Worm (Caenorhabditis elegans) whole organism, young adult: ENCODE measurements around the gene Y47D7A.6.

ENCODE experiments used
- B0019.2 ChIP-seq: fragments of 200-800 bp; sonication (Bioruptor generic); conservative IDR thresholded peaks from 2 replicates; pipeline ENCODE4 v1.3.6; 2022; ENCODE audit warnings: missing genetic modification reagents, missing genetic modification characterization, missing compliant biosample characterization
- C06A6.2 ChIP-seq: fragments of 200-800 bp; sonication (Bioruptor generic); conservative IDR thresholded peaks from 2 replicates; pipeline ENCODE4 v1.3.6; 2022; ENCODE audit warnings: missing genetic modification characterization, missing compliant biosample characterization
- F23B12.7 ChIP-seq: sonication (generic microtip); optimal IDR thresholded peaks from 2 replicates; lab custom pipeline; 2017; ENCODE audit warnings: missing genetic modification characterization, mild to moderate bottlenecking, missing compliant biosample characterization, antibody characterized with exemption, moderate library complexity; ENCODE audit not compliant: insufficient read depth
- F33H1.4 ChIP-seq: fragments of 200-800 bp; sonication (Bioruptor generic); IDR thresholded peaks from 2 replicates; pipeline ENCODE4 v1.3.6; 2022; ENCODE audit warnings: missing genetic modification reagents, missing genetic modification characterization, missing compliant biosample characterization
- F49E8.2 ChIP-seq: sonication (generic microtip); optimal IDR thresholded peaks from 3 replicates; lab custom pipeline; 2017; ENCODE audit warnings: missing genetic modification characterization, mild to moderate bottlenecking, missing compliant biosample characterization, antibody characterized with exemption, moderate library complexity; ENCODE audit not compliant: insufficient read depth
- F52B5.7 ChIP-seq: sonication (generic microtip); optimal IDR thresholded peaks from 2 replicates; lab custom pipeline; 2016; ENCODE audit warnings: mild to moderate bottlenecking, missing genetic modification characterization, missing compliant biosample characterization
- K11D2.4 ChIP-seq: fragments of 200-800 bp; sonication (Bioruptor generic); IDR thresholded peaks from 2 replicates; pipeline ENCODE4 v1.3.6; 2022; ENCODE audit warnings: missing genetic modification reagents, missing genetic modification characterization, missing compliant biosample characterization
- K12H6.12 ChIP-seq: fragments of 200-800 bp; sonication (Bioruptor generic); optimal IDR thresholded peaks from 2 replicates; lab custom pipeline; 2018; ENCODE audit warnings: mild to moderate bottlenecking, missing genetic modification characterization, missing compliant biosample characterization
- Y67H2A.10 ChIP-seq: fragments of 200-800 bp; sonication (Bioruptor generic); conservative IDR thresholded peaks from 2 replicates; pipeline ENCODE4 v1.3.6; 2022; ENCODE audit warnings: missing genetic modification reagents, missing genetic modification characterization, missing compliant biosample characterization
- ZK185.1 ChIP-seq: sonication (generic microtip); optimal IDR thresholded peaks from 2 replicates; lab custom pipeline; 2016; ENCODE audit warnings: mild to moderate bottlenecking, missing genetic modification characterization, missing compliant biosample characterization; ENCODE audit not compliant: poor library complexity, severe bottlenecking
- ama-1 ChIP-seq, 3 experiments: fragments of 150-350 bp in 1 of 3; sonication (generic microtip) in 2 of 3; optimal IDR thresholded peaks; 2 replicates each; lab custom pipeline; 2014 to 2018; ENCODE audit warnings: missing biosample characterization in 2 of 3, missing genetic modification characterization in 2 of 3, missing genetic modification reagents in 2 of 3
- aptf-2 ChIP-seq: fragments of 200-800 bp; sonication (Bioruptor generic); conservative IDR thresholded peaks from 2 replicates; pipeline ENCODE4 v1.3.6; 2022; ENCODE audit warnings: missing genetic modification reagents, missing genetic modification characterization, missing compliant biosample characterization
- aptf-3 ChIP-seq: fragments of 200-800 bp; sonication (Bioruptor generic); IDR thresholded peaks from 2 replicates; pipeline ENCODE4 v1.3.6; 2022; ENCODE audit warnings: missing genetic modification characterization, missing compliant biosample characterization
- atf-7 ChIP-seq: sonication (generic microtip); optimal IDR thresholded peaks from 2 replicates; lab custom pipeline; 2017; ENCODE audit warnings: mild to moderate bottlenecking, missing genetic modification characterization, missing compliant biosample characterization
- attf-6 ChIP-seq: fragments of 200-800 bp; sonication (Bioruptor generic); IDR thresholded peaks from 2 replicates; pipeline ENCODE4 v1.3.6; 2022; ENCODE audit warnings: missing genetic modification reagents, missing genetic modification characterization, missing compliant biosample characterization
- bed-1 ChIP-seq: fragments of 200-800 bp; sonication (Bioruptor generic); IDR thresholded peaks from 2 replicates; pipeline ENCODE4 v1.3.6; 2022; ENCODE audit warnings: missing genetic modification reagents, missing genetic modification characterization, missing compliant biosample characterization
- ccch-3 ChIP-seq: fragments of 200-800 bp; sonication (Bioruptor generic); optimal IDR thresholded peaks from 2 replicates; lab custom pipeline; 2018; ENCODE audit warnings: mild to moderate bottlenecking, missing genetic modification characterization, missing compliant biosample characterization
- cebp-2 ChIP-seq: fragments of 200-800 bp; sonication (Bioruptor generic); IDR thresholded peaks from 2 replicates; pipeline ENCODE4 v1.3.6; 2022; ENCODE audit warnings: missing genetic modification characterization, missing compliant biosample characterization
- ceh-100 ChIP-seq: fragments of 200-800 bp; sonication (Bioruptor generic); IDR thresholded peaks from 2 replicates; pipeline ENCODE4 v1.3.6; 2022; ENCODE audit warnings: missing genetic modification reagents, missing genetic modification characterization, missing compliant biosample characterization
- ceh-40 ChIP-seq: fragments of 200-800 bp; sonication (Bioruptor generic); IDR thresholded peaks from 2 replicates; pipeline ENCODE4 v1.3.6; 2022; ENCODE audit warnings: missing genetic modification characterization, missing compliant biosample characterization
- ceh-91 ChIP-seq: fragments of 200-800 bp; sonication (Bioruptor generic); IDR thresholded peaks from 2 replicates; pipeline ENCODE4 v1.3.6; 2022; ENCODE audit warnings: missing genetic modification reagents, missing genetic modification characterization, missing compliant biosample characterization
- chd-7 ChIP-seq: sonication (generic microtip); optimal IDR thresholded peaks from 2 replicates; lab custom pipeline; 2016; ENCODE audit warnings: mild to moderate bottlenecking, missing genetic modification characterization, moderate library complexity, missing compliant biosample characterization
- die-1 ChIP-seq: sonication (generic microtip); optimal IDR thresholded peaks from 2 replicates; lab custom pipeline; 2016; ENCODE audit warnings: missing genotype, mild to moderate bottlenecking, missing genetic modification characterization, missing compliant biosample characterization
- dox-1 ChIP-seq: fragments of 200-800 bp; sonication (Bioruptor generic); IDR thresholded peaks from 2 replicates; pipeline ENCODE4 v1.3.6; 2022; ENCODE audit warnings: missing genetic modification reagents, missing genetic modification characterization, missing compliant biosample characterization
- dpff-1 ChIP-seq: sonication (generic microtip); optimal IDR thresholded peaks from 2 replicates; lab custom pipeline; 2017; ENCODE audit warnings: mild to moderate bottlenecking, missing genetic modification characterization, missing compliant biosample characterization
- dpl-1 ChIP-seq: fragments of 150-350 bp; optimal IDR thresholded peaks from 2 replicates; lab custom pipeline; 2014; ENCODE audit warnings: missing biosample characterization, missing genetic modification reagents, missing genetic modification characterization
- efl-1 ChIP-seq: fragments of 150-350 bp; optimal IDR thresholded peaks from 2 replicates; lab custom pipeline; 2014; ENCODE audit warnings: missing biosample characterization, missing genetic modification reagents, missing genetic modification characterization
- egl-18 ChIP-seq: fragments of 200-800 bp; sonication (Bioruptor generic); IDR thresholded peaks from 2 replicates; pipeline ENCODE4 v1.3.6; 2022; ENCODE audit warnings: missing genetic modification reagents, missing genetic modification characterization, missing compliant biosample characterization
- egrh-3 ChIP-seq: fragments of 200-800 bp; sonication (Bioruptor generic); IDR thresholded peaks from 2 replicates; pipeline ENCODE4 v1.3.6; 2022; ENCODE audit warnings: missing genetic modification reagents, missing genetic modification characterization, missing compliant biosample characterization
- ekl-4 ChIP-seq: fragments of 200-800 bp; sonication (Bioruptor generic); IDR thresholded peaks from 2 replicates; pipeline ENCODE4 v1.3.6; 2022; ENCODE audit warnings: missing genetic modification reagents, missing genetic modification characterization, missing compliant biosample characterization
- fkh-3 ChIP-seq: sonication (generic microtip); optimal IDR thresholded peaks from 2 replicates; lab custom pipeline; 2016; ENCODE audit warnings: mild to moderate bottlenecking, missing genetic modification characterization, missing compliant biosample characterization
- hmg-1.2 ChIP-seq: fragments of 200-800 bp; sonication (Bioruptor generic); IDR thresholded peaks from 2 replicates; pipeline ENCODE4 v1.3.6; 2022; ENCODE audit warnings: missing genetic modification reagents, missing genetic modification characterization, missing compliant biosample characterization
- let-526 ChIP-seq: fragments of 200-800 bp; sonication (Bioruptor generic); IDR thresholded peaks from 2 replicates; pipeline ENCODE4 v1.3.6; 2022; ENCODE audit warnings: missing genetic modification reagents, missing genetic modification characterization, missing compliant biosample characterization
- lin-35 ChIP-seq, 3 experiments: fragments of 150-350 bp in 2 of 3; sonication (generic microtip) in 1 of 3; optimal IDR thresholded peaks; 2 replicates each; lab custom pipeline; 2014 to 2018; ENCODE audit warnings: missing biosample characterization in 3 of 3, missing genetic modification characterization in 3 of 3, missing genetic modification reagents in 3 of 3
- lin-54 ChIP-seq: fragments of 200-800 bp; sonication (Bioruptor generic); optimal IDR thresholded peaks from 2 replicates; lab custom pipeline; 2018; ENCODE audit warnings: mild to moderate bottlenecking, missing genetic modification characterization, missing compliant biosample characterization
- madf-6 ChIP-seq: fragments of 200-800 bp; sonication (Bioruptor generic); IDR thresholded peaks from 2 replicates; pipeline ENCODE4 v1.3.6; 2022; ENCODE audit warnings: missing genetic modification reagents, missing genetic modification characterization, missing compliant biosample characterization
- mcd-1 ChIP-seq: fragments of 200-800 bp; sonication (Bioruptor generic); IDR thresholded peaks from 2 replicates; pipeline ENCODE4 v1.3.6; 2022; ENCODE audit warnings: missing genetic modification reagents, missing genetic modification characterization, missing compliant biosample characterization
- mes-4 ChIP-seq: sonication (generic microtip); optimal IDR thresholded peaks from 2 replicates; lab custom pipeline; 2016; ENCODE audit warnings: missing genotype, missing genetic modification characterization, missing compliant biosample characterization
- nhr-179 ChIP-seq: sonication (generic microtip); optimal IDR thresholded peaks from 2 replicates; lab custom pipeline; 2016; ENCODE audit warnings: mild to moderate bottlenecking, missing genetic modification characterization, missing compliant biosample characterization
- nhr-27 ChIP-seq: fragments of 200-800 bp; sonication (Bioruptor generic); optimal IDR thresholded peaks from 2 replicates; lab custom pipeline; 2018; ENCODE audit warnings: mild to moderate bottlenecking, missing genetic modification characterization, moderate library complexity, missing compliant biosample characterization
- rcor-1 ChIP-seq: fragments of 200-800 bp; sonication (Bioruptor generic); IDR thresholded peaks from 2 replicates; pipeline ENCODE4 v1.3.6; 2022; ENCODE audit warnings: missing genetic modification reagents, missing genetic modification characterization, missing compliant biosample characterization
- rpc-1 ChIP-seq, 2 experiments: fragments of 150-350 bp in 1 of 2; sonication (generic microtip) in 1 of 2; optimal IDR thresholded peaks; 2 replicates each; lab custom pipeline; 2014 to 2018; ENCODE audit warnings: missing biosample characterization in 1 of 2, missing genetic modification characterization in 1 of 2, missing genetic modification reagents in 1 of 2, missing genotype in 1 of 2
- snpc-1.1 ChIP-seq: sonication (generic microtip); optimal IDR thresholded peaks from 2 replicates; lab custom pipeline; 2017; ENCODE audit warnings: missing genetic modification characterization, mild to moderate bottlenecking, missing compliant biosample characterization, antibody characterized with exemption, moderate library complexity, missing genotype, missing genetic modification reagents; ENCODE audit not compliant: insufficient read depth
- tbp1 ChIP-seq: fragments of 200-800 bp; sonication (Bioruptor generic); optimal IDR thresholded peaks from 2 replicates; lab custom pipeline; 2018; ENCODE audit warnings: mild to moderate bottlenecking, missing genetic modification characterization, missing compliant biosample characterization
- tbx-9 ChIP-seq: sonication (generic microtip); optimal IDR thresholded peaks from 2 replicates; lab custom pipeline; 2016; ENCODE audit warnings: borderline replicate concordance, missing genetic modification characterization, inconsistent platforms, missing compliant biosample characterization
- unc-130 ChIP-seq: sonication (generic microtip); optimal IDR thresholded peaks from 2 replicates; lab custom pipeline; 2016; ENCODE audit warnings: missing genetic modification reagents, missing genetic modification characterization, missing compliant biosample characterization
- unc-62 ChIP-seq: fragments of 150-350 bp; optimal IDR thresholded peaks from 2 replicates; lab custom pipeline; 2014; ENCODE audit warnings: missing biosample characterization, missing genetic modification reagents, missing genetic modification characterization
- ztf-18 ChIP-seq: sonication (generic microtip); optimal IDR thresholded peaks from 2 replicates; lab custom pipeline; 2016; ENCODE audit warnings: missing genotype, mild to moderate bottlenecking, missing genetic modification characterization, missing compliant biosample characterization
- ztf-26 ChIP-seq: sonication (generic microtip); optimal IDR thresholded peaks from 2 replicates; lab custom pipeline; 2017; ENCODE audit warnings: missing genetic modification characterization, missing compliant biosample characterization

Y47D7A.6 gene

DNA sequence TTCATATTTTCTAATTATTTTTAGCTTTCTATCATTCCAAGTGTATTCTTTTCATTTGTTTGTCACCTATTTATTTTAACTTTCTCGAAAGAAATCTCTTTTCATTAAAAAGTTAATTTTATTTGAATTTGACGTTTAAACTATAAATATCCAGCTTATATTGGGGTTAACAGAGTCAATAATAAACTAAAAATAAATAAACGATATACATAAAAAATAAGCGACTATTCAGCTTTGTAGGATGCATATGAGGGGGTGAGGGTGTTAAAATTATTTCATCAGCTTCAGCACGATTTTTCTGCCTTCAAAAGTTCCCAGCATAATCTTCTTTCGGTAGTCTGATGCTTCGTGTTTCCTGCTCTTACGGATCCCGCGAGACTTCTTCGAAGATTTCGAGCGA, 44.4 kb downstream of the Y47D7A.6 start (continued):
- TF ChIP-seq K12H6.12 (tag; lab: Kevin White, UChicago) = no peak
- no peak for TF ChIP-seq lin-35 (GFP tag; optimal IDR thresholded peaks at IDR 0.05; lab: Kevin White, UChicago)
- TF ChIP-seq aptf-2 (GFP tag; lab: Robert Waterston, UW) = no peak
- TF ChIP-seq hmg-1.2 (GFP tag; lab: Robert Waterston, UW) = no peak
- no peak for TF ChIP-seq ceh-40 (GFP tag; lab: Robert Waterston, UW)
- TF ChIP-seq F49E8.2 = peak; percentile 23
- TF ChIP-seq B0019.2 (GFP tag; lab: Robert Waterston, UW) = no peak
- no peak for TF ChIP-seq dpl-1
- no peak for TF ChIP-seq F23B12.7
- TF ChIP-seq ztf-26 (tag; lab: Kevin White, UChicago) = no peak
- TF ChIP-seq mcd-1 (GFP tag; lab: Robert Waterston, UW) = no peak
- no peak for TF ChIP-seq ztf-18 (tag; lab: Kevin White, UChicago)
- no peak for TF ChIP-seq cebp-2 (GFP tag; lab: Robert Waterston, UW)
- TF ChIP-seq ekl-4 (GFP tag; lab: Robert Waterston, UW) = 0 out of 2 replicates have a peak, but pooled peaks have one; percentile 44
- TF ChIP-seq egrh-3 (GFP tag; lab: Robert Waterston, UW) = no peak
- no peak for TF ChIP-seq lin-54 (GFP tag; lab: Kevin White, UChicago)
- TF ChIP-seq tbx-9 = no peak
- TF ChIP-seq nhr-27 = no peak
- TF ChIP-seq ceh-91 (GFP tag; lab: Robert Waterston, UW) = no peak
- TF ChIP-seq ccch-3 (GFP tag; lab: Kevin White, UChicago) = no peak
- no peak for TF ChIP-seq fkh-3
- no peak for TF ChIP-seq C06A6.2 (GFP tag; lab: Robert Waterston, UW)
- no peak for TF ChIP-seq bed-1
- no peak for TF ChIP-seq unc-62 (GFP tag; lab: Kevin White, UChicago)
- TF ChIP-seq F33H1.4 (GFP tag; lab: Robert Waterston, UW) = no peak
- no peak for TF ChIP-seq chd-7 (tag; lab: Kevin White, UChicago)
- no peak for TF ChIP-seq attf-6 (GFP tag; lab: Robert Waterston, UW)
- TF ChIP-seq nhr-179 (tag; lab: Kevin White, UChicago) = no peak
- TF ChIP-seq F52B5.7 (tag; lab: Kevin White, UChicago) = no peak
- no peak for TF ChIP-seq egl-18 (GFP tag; lab: Robert Waterston, UW)
- no peak for TF ChIP-seq ZK185.1 (tag; lab: Kevin White, UChicago)
- no peak for TF ChIP-seq die-1 (tag; lab: Kevin White, UChicago)
- no peak for TF ChIP-seq mes-4 (tag; lab: Kevin White, UChicago)
- TF ChIP-seq unc-130 (GFP tag; lab: Kevin White, UChicago) = no peak
- no peak for TF ChIP-seq let-526 (GFP tag; lab: Robert Waterston, UW)
- TF ChIP-seq snpc-1.1 (tag; lab: Kevin White, UChicago) = no peak
- no peak for TF ChIP-seq aptf-3 (GFP tag; lab: Robert Waterston, UW)
- no peak for TF ChIP-seq atf-7 (tag; lab: Kevin White, UChicago)
- TF ChIP-seq K11D2.4 (GFP tag; lab: Robert Waterston, UW) = no peak
- peak; percentile 59 for TF ChIP-seq madf-6 (GFP tag; lab: Robert Waterston, UW)
- TF ChIP-seq ceh-100 (GFP tag; lab: Robert Waterston, UW) = no peak
- no peak for TF ChIP-seq ama-1 (optimal IDR thresholded peaks at IDR 0.05; lab: Kevin White, UChicago)
- peak; percentile 15 to 52 for TF ChIP-seq ama-1 (GFP tag; optimal IDR thresholded peaks at IDR 0.05; lab: Kevin White, UChicago)
- no peak for TF ChIP-seq rpc-1 (optimal IDR thresholded peaks at IDR 0.05; lab: Kevin White, UChicago)
- TF ChIP-seq rpc-1 (tag; optimal IDR thresholded peaks at IDR 0.05; lab: Kevin White, UChicago) = no peak
- TF ChIP-seq dox-1 (GFP tag; lab: Robert Waterston, UW) = no peak
- no peak for TF ChIP-seq Y67H2A.10
- no peak for TF ChIP-seq rcor-1 (GFP tag; lab: Robert Waterston, UW)
- no peak for TF ChIP-seq tbp1 (GFP tag; lab: Kevin White, UChicago)
- TF ChIP-seq efl-1 = no peak
- TF ChIP-seq dpff-1 (tag; lab: Kevin White, UChicago) = no peak
